Fruit fly (Drosophila melanogaster): ENCODE measurements around the gene CG10359.

CG10359 gene

dm6 chr3L:3611892-3612291, at the start of gene CG10359:
Gene CG10359 (plus strand): TSS chr3L:3612192.
- TF ChIP-seq CG8478 (optimal IDR thresholded peaks at IDR 0.05) (no peak), CTCF (optimal IDR thresholded peaks at IDR 0.05) (no peak)

- TF ChIP-seq CG8478 (optimal IDR thresholded peaks at IDR 0.05) (no peak), CTCF (optimal IDR thresholded peaks at IDR 0.05) (no peak)
Observed at dm6 chr3L:3566751-3567499, 45.1 kb upstream of the CG10359 start.

- TF ChIP-seq CG8478 (optimal IDR thresholded peaks at IDR 0.05) (no peak), CTCF (optimal IDR thresholded peaks at IDR 0.05) (no peak)
Observed at dm6 chr3L:3569109-3569508, 42.9 kb upstream of the CG10359 start.

DNA sequence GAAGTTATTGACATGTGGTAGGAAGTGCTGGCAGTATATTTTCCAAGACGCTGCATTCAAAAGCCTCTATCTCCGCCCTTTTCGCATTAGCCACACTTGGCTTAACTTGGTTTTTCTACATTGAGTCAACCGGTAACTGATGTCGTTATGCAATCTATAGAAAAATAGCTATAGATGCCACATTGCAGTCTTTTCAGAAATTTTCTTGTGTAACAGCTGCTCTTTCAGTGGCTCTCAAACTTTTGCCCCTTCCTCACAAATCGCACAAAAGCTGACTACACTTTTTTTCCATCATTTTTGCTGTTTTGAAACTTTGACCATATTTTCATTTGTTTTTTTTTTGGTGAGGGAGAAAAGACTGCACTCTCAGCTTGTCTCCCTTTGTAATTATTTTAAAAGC, 41.4 kb upstream of the CG10359 start:
- TF ChIP-seq CTCF (optimal IDR thresholded peaks at IDR 0.05) = no peak
- TF ChIP-seq CG8478 (optimal IDR thresholded peaks at IDR 0.05) = no peak

DNA sequence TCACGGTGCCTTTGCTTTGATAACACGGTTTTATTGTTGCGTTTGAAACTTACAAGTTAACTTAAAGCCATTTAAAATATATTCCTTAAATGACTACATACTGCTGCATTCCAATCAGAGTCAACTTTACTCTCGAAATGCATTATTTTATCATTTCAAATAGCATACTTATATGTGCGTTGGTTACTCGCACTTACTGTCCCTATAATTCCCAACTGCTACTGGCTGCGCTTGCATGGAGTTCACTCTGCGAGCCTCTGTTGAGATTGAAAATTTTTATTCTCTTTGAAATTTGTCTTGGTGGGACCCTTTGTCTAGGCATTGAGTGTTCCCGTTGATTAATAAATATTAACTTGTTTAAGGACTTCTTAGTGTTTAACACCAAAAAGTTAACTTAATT, 18.4 kb upstream of the CG10359 start:
- no peak for TF ChIP-seq CG8478 (optimal IDR thresholded peaks at IDR 0.05)
- no peak for TF ChIP-seq CTCF (optimal IDR thresholded peaks at IDR 0.05)

DNA sequence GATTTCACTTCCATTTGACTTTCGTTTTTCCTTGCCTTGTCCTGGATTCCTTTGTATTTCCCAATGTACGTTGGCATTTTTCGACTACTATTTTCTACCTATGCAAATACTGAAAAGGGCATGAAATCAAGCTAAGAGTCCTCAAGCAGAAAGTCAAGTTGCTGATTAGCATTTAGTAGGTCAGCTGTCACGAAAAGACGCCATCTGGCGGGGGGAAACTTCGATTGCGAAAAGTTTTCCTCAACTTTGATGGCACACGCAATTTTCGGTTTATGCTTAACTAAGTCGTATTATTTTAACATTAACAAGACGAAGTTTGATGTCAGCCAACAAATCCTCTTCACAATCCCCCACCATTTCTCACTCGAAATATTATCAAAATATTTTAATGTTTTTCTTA, 15.6 kb upstream of the CG10359 start:
- TF ChIP-seq CG8478 (optimal IDR thresholded peaks at IDR 0.05) (no peak), CTCF (optimal IDR thresholded peaks at IDR 0.05) (peak; percentile 72 to 73)

DNA sequence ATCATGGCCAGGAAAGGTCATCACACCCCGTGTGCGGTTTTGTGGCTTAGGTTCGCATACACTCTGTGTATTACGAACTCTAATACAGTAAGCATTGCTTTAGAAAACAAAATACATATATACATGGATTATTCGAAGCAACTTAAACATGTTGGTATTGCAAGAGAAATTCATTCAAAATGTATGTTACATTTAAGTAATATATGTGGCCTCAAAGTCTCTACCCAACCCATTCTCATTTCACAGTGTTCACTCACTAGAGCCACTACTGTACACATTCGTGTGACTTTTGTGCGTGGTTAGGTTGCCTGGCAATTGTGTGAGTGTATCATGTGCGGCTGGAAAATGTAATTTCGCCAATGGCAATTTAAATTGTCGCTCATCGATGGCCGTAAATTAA, 5.0 kb upstream of the CG10359 start:
- TF ChIP-seq CG8478 (optimal IDR thresholded peaks at IDR 0.05) (no peak), CTCF (optimal IDR thresholded peaks at IDR 0.05) (no peak)

dm6 chr3L:3612582-3613285, 742 bp downstream of the CG10359 start:
- TF ChIP-seq CG8478 (optimal IDR thresholded peaks at IDR 0.05) = no peak
- TF ChIP-seq CTCF (optimal IDR thresholded peaks at IDR 0.05) = no peak

DNA sequence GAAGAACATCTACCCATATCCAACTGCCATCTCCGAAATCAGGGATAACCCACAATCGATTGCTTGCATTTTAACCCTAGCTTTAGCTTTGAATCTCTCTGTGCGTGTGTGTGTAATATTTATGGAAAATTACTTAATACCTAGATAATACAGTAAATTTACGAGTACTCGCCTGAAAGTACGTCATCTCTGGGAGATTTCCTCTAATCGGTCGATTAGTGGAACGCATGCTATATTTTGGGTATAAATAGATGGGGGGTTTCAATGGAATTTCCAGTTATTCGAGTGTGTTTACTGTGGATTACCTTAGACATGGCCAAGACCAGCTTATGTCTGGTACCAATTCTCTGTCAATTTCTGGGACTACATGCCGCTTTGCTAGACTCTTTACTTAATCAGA, 3.1 kb downstream of the CG10359 start, which contains the start of gene CG10357:
TSS of gene CG10357 (plus strand) at position 301 of the 400 bp plus-strand sequence.
- TF ChIP-seq CG8478 (optimal IDR thresholded peaks at IDR 0.05) (no peak), CTCF (optimal IDR thresholded peaks at IDR 0.05) (no peak)

DNA sequence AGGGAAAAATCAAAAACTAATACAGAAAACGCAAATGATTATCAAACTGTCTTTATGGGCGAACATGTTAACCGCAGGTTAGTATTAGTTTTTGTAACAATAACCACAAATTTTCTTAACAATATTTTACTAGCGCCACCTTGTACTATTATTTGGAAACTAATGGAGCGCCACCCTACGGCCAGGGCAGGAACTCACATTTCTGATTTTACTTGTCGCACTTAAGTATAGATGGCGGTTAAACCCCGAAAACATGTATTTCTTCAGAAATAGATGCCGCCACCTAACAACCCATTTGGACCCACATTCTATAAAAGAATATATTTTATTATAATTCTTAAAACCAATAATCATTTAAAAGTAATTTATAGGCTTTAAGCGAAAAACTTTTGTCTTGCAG, 4.4 kb downstream of the CG10359 start:
- TF ChIP-seq CG8478 (optimal IDR thresholded peaks at IDR 0.05) (no peak), CTCF (optimal IDR thresholded peaks at IDR 0.05) (peak; percentile 96 to 99)

dm6 chr3L:3617252-3617651, 5.3 kb downstream of the CG10359 start:
- TF ChIP-seq CTCF (optimal IDR thresholded peaks at IDR 0.05) (no peak), CG8478 (optimal IDR thresholded peaks at IDR 0.05) (no peak)

- no peak for TF ChIP-seq CG8478 (optimal IDR thresholded peaks at IDR 0.05)
- no peak for TF ChIP-seq CTCF (optimal IDR thresholded peaks at IDR 0.05)
Observed at dm6 chr3L:3620932-3621331, 8.9 kb downstream of the CG10359 start, which contains the start of gene CG14974. Gene CG14974 (minus strand): TSS chr3L:3621032.

dm6 chr3L:3624876-3625275, 12.9 kb downstream of the CG10359 start:
- TF ChIP-seq CTCF (optimal IDR thresholded peaks at IDR 0.05) = no peak
- TF ChIP-seq CG8478 (optimal IDR thresholded peaks at IDR 0.05) = no peak

DNA sequence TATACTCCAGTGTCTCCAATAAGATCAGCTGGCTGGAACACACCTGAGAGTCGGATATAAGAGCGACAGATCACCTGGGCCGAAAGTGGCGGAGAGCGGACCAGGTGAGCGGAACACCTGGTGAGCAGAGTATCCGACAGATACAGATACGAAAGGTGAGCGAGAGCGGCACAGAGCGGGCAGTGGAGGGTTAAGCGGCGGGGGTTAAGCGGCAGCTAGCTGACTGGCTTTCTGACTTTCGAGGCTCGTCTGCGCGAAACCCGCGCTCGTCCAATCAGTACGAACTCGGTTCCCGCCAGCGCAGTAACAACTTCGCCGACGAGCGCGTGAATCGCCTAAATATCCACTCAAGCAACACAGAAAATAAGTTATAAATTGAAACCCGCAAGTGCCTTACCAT, 14.1 kb downstream of the CG10359 start, which contains the start of gene dar1:
TSS of gene dar1 (plus strand) at position 284 of the 400 bp plus-strand sequence.
- TF ChIP-seq CTCF (optimal IDR thresholded peaks at IDR 0.05) (no peak), CG8478 (optimal IDR thresholded peaks at IDR 0.05) (no peak)

DNA sequence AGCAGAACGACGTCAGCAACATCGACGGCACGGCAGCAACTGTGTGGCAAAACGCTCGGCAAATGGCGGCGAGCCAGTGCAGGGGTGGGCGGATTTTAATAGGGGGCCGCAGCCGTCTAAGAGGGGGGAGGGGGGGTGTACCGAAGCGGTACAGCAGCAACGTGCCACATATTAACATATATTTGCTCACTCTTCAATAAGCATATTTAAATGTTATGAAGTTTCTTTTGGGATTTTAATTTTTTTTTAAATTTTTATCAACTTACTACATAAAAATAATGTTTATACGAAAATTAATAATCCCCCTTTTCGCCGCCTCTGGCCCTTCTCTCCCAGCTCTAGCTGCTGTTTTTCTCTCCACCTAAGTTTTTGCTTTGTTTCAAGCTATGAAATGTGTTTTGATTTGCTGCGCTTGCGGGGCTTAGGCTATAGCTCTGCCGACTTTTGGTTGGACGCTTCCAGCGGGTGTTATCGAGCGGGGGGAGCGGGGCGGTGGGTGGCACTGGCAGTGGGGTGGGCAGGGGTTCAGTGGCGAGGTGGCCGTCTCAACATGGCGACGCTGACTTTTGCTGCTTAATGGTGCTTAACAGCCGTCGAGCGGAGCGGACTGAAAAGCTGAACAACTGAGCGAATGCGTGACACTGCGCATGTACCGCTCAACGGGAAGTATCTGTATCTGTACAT, 20.6 kb downstream of the CG10359 start:
- TF ChIP-seq CTCF (optimal IDR thresholded peaks at IDR 0.05) = no peak
- no peak for TF ChIP-seq CG8478 (optimal IDR thresholded peaks at IDR 0.05)
